Worm (Caenorhabditis elegans): ENCODE data around the gene fat-7.

DNA sequence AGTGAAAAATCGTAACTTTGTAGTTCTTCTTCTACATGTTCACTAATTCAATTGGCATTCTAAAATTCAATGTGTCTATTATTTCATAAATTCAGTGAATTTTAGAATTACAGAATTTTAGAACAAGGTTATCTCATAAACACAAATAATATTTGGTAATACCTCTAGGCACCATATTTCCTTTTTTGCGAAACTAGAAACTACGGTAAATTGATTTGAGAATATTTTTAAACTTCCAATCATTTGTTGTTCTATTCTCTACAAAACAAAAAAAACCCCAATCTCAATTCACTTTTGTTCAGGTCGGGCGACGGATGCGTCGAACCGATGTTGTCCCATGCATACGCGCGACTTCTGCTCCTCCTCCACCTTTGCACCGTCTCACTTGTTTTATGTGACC lies 47.0 kb upstream of the fat-7 start, which contains the start of gene F09G2.1:
- TF ChIP-seq daf-12 (tag; optimal IDR thresholded peaks at IDR 0.05) (no peak), elt-1 (tag; optimal IDR thresholded peaks at IDR 0.05) (no peak), lin-15B (tag; optimal IDR thresholded peaks at IDR 0.05) (no peak), nhr-76 (tag; optimal IDR thresholded peaks at IDR 0.05) (no peak), fkh-10 (GFP tag; optimal IDR thresholded peaks at IDR 0.05) (no peak), egl-27 (tag; optimal IDR thresholded peaks at IDR 0.05) (no peak), nhr-28 (tag; optimal IDR thresholded peaks at IDR 0.05) (no peak), unc-62 (GFP tag; optimal IDR thresholded peaks at IDR 0.05) (no peak), elt-3 (tag; optimal IDR thresholded peaks at IDR 0.05) (no peak), nhr-77 (tag; optimal IDR thresholded peaks at IDR 0.05) (no peak), nhr-12 (tag; optimal IDR thresholded peaks at IDR 0.05) (no peak), nhr-237 (tag; optimal IDR thresholded peaks at IDR 0.05) (no peak)

Data from whole organism, L3 larva.